Fruit fly (Drosophila melanogaster) S2 (cell line): ENCODE data around the gene CG9004.

Experiments used
- CG8478 ChIP-seq: fragments of >200 bp; optimal IDR thresholded peaks from 2 replicates; lab custom pipeline; 2018
- CTCF ChIP-seq, 2 experiments: fragments of >200 bp; optimal IDR thresholded peaks; 2 replicates each; lab custom pipeline; 2018

The CG9004 gene

dm6 chr3L:2392745-2393435 is 19.4 kb downstream of the CG9004 start:
- TF ChIP-seq CG8478 (no peak), CTCF (optimal IDR thresholded peaks at IDR 0.05; lab: Kevin White, UChicago) (no peak)

DNA sequence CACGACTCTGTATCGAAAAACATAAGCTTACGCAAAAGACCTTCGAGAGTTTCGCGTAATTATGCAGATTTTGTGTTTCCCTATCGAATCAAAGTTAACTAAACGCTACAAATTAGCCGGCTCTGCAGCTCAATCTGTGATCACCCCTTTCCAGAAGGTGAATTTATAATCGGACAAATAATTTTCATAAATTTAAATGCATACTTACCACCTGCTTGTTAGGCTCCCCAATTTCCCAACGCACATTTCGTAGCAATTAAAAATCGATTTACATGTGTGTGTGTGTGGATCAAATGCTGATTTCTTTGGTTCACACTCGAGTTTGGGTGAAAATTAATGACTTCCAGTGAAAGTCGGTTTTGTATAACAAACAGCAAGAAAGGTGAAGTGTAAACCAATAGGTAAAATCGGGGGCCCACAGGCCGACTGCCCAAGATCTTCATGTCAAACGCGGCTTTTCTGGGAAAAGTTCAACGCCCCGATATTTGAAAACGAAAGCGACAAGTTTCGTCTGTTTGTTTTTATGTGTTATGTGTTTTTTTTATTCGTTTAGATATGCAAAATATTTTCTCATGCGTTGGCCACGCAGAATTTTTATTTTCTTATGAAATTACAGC is 24.2 kb downstream of the CG9004 start:
- TF ChIP-seq CG8478: no peak
- no peak for TF ChIP-seq CTCF (optimal IDR thresholded peaks at IDR 0.05; lab: Kevin White, UChicago)

DNA sequence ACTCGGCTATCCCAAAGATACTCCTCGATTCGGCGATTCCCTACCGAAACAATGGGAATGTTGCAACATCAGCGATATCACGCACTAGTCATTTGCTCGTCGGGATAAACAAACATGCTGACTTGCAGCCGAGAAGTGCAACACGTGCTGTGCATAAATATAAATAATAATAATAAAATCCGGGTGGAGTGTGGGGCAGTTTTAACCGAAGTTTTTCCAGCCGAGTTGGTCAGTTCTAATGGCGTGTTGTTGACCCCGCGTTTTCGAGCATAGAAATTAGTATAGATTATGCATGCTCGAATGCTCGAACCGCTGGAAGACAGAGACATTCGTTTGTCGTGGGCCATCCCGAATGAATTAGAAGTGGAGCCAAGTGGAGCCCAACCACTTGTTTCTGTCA is 25.1 kb downstream of the CG9004 start:
- no peak for TF ChIP-seq CTCF (optimal IDR thresholded peaks at IDR 0.05; lab: Kevin White, UChicago)
- no peak for TF ChIP-seq CG8478

DNA sequence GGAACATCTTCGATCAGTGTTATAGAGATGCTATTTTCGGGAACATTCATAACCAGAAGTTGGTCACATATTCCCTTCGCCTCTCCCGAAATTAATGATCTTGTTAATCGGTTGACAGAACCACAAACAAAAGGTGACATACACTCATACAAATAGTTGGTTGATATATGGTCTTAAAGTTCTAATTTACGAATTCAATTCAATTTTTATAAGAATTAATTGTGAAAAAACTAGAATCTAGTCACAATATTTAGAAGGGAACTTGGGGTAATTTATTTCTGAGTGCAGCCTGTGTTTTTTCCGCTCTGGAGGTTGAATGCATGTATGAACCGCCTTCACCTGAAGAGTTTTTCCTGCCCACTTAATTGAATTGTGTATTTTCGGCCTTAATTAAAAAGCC is 26.3 kb downstream of the CG9004 start:
- no peak for TF ChIP-seq CG8478
- TF ChIP-seq CTCF (optimal IDR thresholded peaks at IDR 0.05; lab: Kevin White, UChicago): no peak

DNA sequence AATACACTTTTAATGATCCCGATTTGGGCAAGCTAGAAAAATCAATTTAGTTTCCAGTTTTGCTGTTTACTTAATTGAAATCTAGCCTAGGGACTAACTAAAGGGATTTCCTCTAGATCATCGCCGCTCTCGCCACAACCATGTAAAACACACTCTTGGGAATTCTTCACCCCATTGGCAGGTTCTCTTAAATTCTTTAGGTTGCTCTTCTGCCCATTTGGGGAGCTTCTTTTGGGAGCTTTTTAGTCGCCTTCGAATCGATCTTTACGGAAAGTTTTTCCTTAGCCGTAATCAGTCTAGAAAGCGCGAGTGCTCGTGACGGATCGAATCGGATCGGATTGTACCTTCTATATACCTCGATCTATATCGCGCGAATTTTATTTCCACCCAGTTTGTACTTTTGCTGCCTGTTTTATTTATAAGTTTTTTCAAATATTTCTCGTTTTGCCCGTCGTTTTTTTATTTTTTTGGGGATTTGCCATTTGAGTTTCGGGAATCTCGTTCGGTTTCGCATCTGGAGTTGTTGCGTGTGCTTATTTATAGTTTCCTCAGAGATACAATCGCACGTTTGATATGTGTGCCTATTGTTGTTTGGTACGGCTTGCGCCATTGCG is 26.8 kb downstream of the CG9004 start:
- TF ChIP-seq CTCF (optimal IDR thresholded peaks at IDR 0.05; lab: Kevin White, UChicago) (no peak), CG8478 (no peak)

DNA sequence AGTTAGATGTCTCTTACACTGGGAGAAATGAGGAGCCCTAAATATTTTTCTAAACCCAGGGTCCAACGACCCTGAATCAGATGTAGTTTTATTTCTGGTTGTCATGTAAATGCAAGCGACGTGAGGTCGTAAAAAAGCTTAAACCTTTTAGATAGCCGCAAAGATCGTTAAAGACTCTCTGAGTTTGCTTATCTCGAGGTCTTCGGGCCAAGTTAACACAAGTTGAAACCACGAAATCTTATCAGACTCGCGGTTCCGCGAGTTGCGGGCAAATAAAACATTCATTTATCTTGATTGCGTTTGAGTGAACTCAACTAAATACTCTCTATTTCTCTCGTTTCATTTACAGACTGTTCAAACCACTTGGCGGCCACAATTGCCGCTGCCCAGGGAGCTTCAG is 28.7 kb downstream of the CG9004 start:
- no peak for TF ChIP-seq CTCF (optimal IDR thresholded peaks at IDR 0.05; lab: Kevin White, UChicago)
- no peak for TF ChIP-seq CG8478

DNA sequence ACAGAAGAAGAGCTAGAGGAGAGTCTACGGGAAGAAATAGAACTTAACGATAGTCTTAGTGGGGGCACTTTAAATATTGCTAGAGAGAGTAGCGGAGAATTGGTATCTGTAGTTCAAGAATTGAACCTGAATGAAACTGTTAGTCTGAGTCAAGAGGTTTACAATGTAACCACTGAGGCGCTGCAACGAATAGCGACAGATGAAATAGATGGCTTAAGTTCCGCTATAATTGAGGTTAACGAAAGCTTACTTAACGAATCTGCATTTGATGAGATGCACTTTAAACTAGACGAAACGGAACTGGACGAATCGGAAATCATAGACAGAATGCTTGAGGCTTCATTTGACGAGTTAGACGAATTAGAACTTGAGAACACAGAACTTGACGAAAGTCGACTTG is 33.7 kb downstream of the CG9004 start:
- TF ChIP-seq CG8478 (no peak), CTCF (optimal IDR thresholded peaks at IDR 0.05; lab: Kevin White, UChicago) (peak; percentile 34 to 63)

DNA sequence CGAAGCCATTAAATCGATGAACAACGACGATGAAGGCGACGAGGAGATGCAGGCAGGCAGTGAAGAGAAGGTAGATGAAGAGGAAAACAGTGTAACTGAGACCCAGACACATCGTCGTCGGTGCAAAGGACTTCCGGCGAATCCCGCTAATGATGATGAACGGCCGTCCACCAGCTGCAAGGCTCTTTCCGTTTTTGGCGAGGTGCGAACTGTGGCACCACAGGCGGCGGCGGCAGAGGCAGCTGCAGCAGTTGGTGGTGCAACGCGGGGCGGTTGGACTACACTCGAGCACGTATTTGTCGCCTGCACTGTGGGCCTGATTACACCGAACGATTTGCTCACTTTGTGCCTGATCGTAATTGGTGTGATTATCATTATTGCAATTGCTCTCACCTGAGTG is 34.4 kb downstream of the CG9004 start:
- TF ChIP-seq CG8478 (no peak), CTCF (optimal IDR thresholded peaks at IDR 0.05; lab: Kevin White, UChicago) (no peak)

DNA sequence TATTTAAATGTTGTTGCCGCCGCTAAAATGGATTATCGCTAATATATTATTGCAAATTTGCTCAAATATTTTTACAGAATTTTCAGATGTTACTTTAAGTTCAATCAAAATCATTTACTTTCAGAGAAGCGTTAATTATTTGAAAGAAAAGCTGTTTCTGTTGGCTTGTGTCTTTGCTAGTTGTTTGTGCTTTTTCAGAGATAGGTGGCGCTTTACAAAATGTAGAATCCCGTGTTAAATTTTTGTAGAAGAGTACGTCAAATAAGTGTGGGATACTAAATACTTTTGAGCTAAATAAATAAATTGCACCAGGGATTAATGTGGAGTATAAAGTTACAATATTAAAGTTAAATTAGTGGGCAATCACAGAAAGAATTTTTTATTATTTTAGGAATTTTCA is 35.8 kb downstream of the CG9004 start:
- TF ChIP-seq CTCF (optimal IDR thresholded peaks at IDR 0.05; lab: Kevin White, UChicago): peak; percentile 82 to 93
- TF ChIP-seq CG8478: no peak

- TF ChIP-seq CG8478 (no peak), CTCF (optimal IDR thresholded peaks at IDR 0.05; lab: Kevin White, UChicago) (no peak)
These were observed 37.3 kb downstream of the CG9004 start for dm6 chr3L:2410869-2411268.

DNA sequence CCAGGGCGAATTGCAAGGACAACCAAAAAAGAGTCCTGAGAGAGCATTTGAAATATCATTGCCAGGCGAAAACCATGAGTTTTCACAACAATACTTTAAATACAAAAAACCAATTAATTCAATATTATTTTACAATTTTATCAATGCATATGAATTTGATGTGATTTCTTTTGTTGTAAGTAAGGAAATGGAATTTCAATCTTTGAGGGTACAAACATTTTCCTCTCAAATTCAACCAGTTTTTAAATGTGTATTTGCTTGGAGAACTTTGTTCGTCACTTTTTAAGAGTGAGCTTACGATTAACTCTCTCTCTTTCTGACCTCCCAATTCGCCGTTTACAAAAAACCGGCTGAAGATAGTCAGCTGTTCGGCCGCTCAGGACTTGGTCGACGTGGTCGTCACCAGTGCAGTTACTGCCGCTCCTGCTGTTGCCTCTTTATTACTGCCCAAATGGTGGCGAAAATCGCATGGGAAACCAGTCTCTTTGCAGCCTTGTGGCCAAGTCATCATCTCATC is 38.1 kb downstream of the CG9004 start:
- TF ChIP-seq CTCF (optimal IDR thresholded peaks at IDR 0.05; lab: Kevin White, UChicago) (no peak), CG8478 (no peak)

- TF ChIP-seq CG8478: no peak
- TF ChIP-seq CTCF (optimal IDR thresholded peaks at IDR 0.05; lab: Kevin White, UChicago): no peak
These were observed 41.3 kb downstream of the CG9004 start for dm6 chr3L:2414876-2415275.

dm6 chr3L:2417399-2418040 is 44.0 kb downstream of the CG9004 start:
- no peak for TF ChIP-seq CG8478
- TF ChIP-seq CTCF (optimal IDR thresholded peaks at IDR 0.05; lab: Kevin White, UChicago): no peak

DNA sequence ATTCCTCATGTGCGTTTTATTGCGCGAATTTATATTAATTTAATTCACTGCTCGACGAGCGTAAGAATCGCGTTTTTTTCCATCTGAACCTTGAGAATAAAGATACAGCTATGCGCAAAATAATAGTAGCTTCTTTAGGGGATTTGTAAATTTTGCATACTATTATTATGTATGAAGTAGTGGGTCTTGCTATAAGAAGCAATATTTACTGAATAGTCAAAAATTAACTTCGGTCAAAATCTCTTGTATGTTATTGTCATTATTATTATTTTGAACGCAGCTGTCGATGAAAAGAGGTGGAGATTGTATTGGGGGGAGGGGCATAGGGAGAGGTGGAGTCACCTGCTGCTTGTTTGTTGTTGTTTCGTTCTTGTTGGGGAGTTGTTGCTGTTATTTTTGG is 45.2 kb downstream of the CG9004 start:
- TF ChIP-seq CTCF (optimal IDR thresholded peaks at IDR 0.05; lab: Kevin White, UChicago): no peak
- TF ChIP-seq CG8478: no peak

- TF ChIP-seq CG8478 (no peak), CTCF (optimal IDR thresholded peaks at IDR 0.05; lab: Kevin White, UChicago) (no peak)
These were observed 47.6 kb downstream of the CG9004 start for dm6 chr3L:2421138-2421537.

DNA sequence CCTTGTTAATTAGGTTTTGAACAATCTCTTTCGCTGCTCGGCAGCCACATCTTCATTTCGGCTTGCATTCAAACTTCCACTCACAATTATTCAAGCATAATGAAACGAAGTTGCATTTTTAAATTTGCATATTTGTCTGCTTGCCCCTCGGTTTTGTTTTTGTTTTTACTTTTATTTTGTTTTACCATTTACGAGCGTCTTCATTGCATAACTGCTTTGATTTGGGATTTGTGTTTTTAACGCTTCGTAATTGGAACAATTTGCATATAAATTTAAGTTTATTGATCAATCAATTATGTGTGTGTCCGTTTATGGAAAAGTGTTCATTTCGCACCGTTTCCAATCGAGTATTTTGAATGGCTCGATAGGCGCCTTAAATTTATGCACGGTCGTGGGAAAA is 49.2 kb downstream of the CG9004 start:
- no peak for TF ChIP-seq CG8478
- TF ChIP-seq CTCF (optimal IDR thresholded peaks at IDR 0.05; lab: Kevin White, UChicago): no peak
